Worm (Caenorhabditis elegans) whole organism, L3 larva: Measurements from ENCODE around the gene ntl-3.

Source experiments
- nhr-23 ChIP-seq: fragments of 150-350 bp; optimal IDR thresholded peaks from 2 replicates; lab custom pipeline; 2014; ENCODE audit warnings: missing biosample characterization, missing genetic modification reagents, missing genetic modification characterization
- nhr-237 ChIP-seq: fragments of 150-350 bp; optimal IDR thresholded peaks from 2 replicates; lab custom pipeline; 2014; ENCODE audit warnings: missing biosample characterization, missing genetic modification characterization

DNA sequence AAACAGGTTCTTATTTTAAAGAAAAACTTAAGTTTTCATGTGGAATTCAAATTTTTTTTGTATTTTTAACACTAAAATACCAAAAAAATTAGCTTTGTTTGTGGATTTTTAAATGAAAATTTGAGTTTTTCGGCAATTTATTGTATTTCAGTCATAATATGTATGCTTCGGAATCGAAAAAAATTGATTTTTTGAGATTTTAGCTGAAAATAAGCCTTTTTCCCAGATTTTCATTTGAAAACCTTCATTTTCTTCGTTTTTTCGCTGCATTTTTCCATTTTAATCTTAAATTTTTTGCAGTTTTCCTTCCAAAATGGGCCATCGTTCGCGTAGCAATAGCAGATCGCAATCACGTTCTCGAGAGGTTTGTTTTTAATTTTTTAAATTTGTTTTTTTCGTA is 20.1 kb downstream of the ntl-3 start, which contains the start of gene rsp-8:
- TF ChIP-seq nhr-237 (tag; lab: Kevin White, UChicago) (no peak), nhr-23 (tag; lab: Kevin White, UChicago) (no peak)
